Worm (Caenorhabditis elegans) whole organism, L4 larva: ENCODE results near the gene srx-92.
A peak's percentile ranks its signal among the peaks of the same experiment; 100 is the strongest.
"Not testable (repeated sequence)": the region's sequence is repeated elsewhere in the genome, so short reads cannot be mapped to it uniquely, and the experiment has no call there.

Source experiments
- F37D6.2 ChIP-seq: sonication (generic microtip); optimal IDR thresholded peaks from 2 replicates; lab custom pipeline; 2016; ENCODE audit warnings: mild to moderate bottlenecking, missing genetic modification characterization, missing compliant biosample characterization
- T26A8.4 ChIP-seq: fragments of 200-800 bp; sonication (Bioruptor generic); IDR thresholded peaks from 2 replicates; pipeline ENCODE4 v1.3.6; 2022; ENCODE audit warnings: missing genetic modification characterization, missing compliant biosample characterization
- ZK546.5 ChIP-seq, 2 experiments: sonication (generic microtip); optimal IDR thresholded peaks; 2 replicates each; lab custom pipeline; 2017; ENCODE audit warnings: missing biosample characterization in 2 of 2, missing genetic modification characterization in 2 of 2
- aly-2 ChIP-seq: sonication (generic microtip); optimal IDR thresholded peaks from 2 replicates; lab custom pipeline; 2018; ENCODE audit warnings: missing biosample characterization, missing genetic modification characterization
- ceh-32 ChIP-seq: sonication (generic microtip); optimal IDR thresholded peaks from 2 replicates; lab custom pipeline; 2016; ENCODE audit warnings: mild to moderate bottlenecking, missing genetic modification characterization, missing compliant biosample characterization; ENCODE audit not compliant: poor library complexity
- daf-16 ChIP-seq, 3 experiments: sonication (generic microtip); optimal IDR thresholded peaks; 2 replicates each; lab custom pipeline; 2016 to 2017; ENCODE audit warnings: missing genetic modification characterization in 3 of 3, missing genetic modification reagents in 3 of 3, mild to moderate bottlenecking in 2 of 3, missing compliant biosample characterization in 2 of 3, missing biosample characterization in 1 of 3, moderate library complexity in 1 of 3
- dmd-6 ChIP-seq: fragments of 200-800 bp; sonication (Bioruptor generic); IDR thresholded peaks from 2 replicates; pipeline ENCODE4 v1.3.6; 2022; ENCODE audit warnings: missing genetic modification reagents, missing genetic modification characterization, missing compliant biosample characterization
- dmd-8 ChIP-seq: fragments of 200-800 bp; sonication (Bioruptor generic); IDR thresholded peaks from 2 replicates; pipeline ENCODE4 v1.3.6; 2022; ENCODE audit warnings: missing genetic modification characterization, missing compliant biosample characterization
- dpl-1 ChIP-seq: fragments of 150-350 bp; optimal IDR thresholded peaks from 2 replicates; lab custom pipeline; 2014; ENCODE audit warnings: missing biosample characterization, missing genetic modification reagents, missing genetic modification characterization
- dve-1 ChIP-seq: sonication (generic microtip); optimal IDR thresholded peaks from 2 replicates; lab custom pipeline; 2017; ENCODE audit warnings: antibody characterized with exemption, mild to moderate bottlenecking, missing genetic modification characterization, missing compliant biosample characterization; ENCODE audit not compliant: insufficient read depth
- egl-27 ChIP-seq: sonication (generic microtip); optimal IDR thresholded peaks from 3 replicates; lab custom pipeline; 2017; ENCODE audit warnings: missing biosample characterization, missing genetic modification reagents, missing genetic modification characterization
- fos-1 ChIP-seq: fragments of 150-350 bp; optimal IDR thresholded peaks from 2 replicates; lab custom pipeline; 2014; ENCODE audit warnings: missing biosample characterization, missing genetic modification characterization
- gei-8 ChIP-seq: fragments of 200-800 bp; sonication (Bioruptor generic); optimal IDR thresholded peaks from 2 replicates; lab custom pipeline; 2018; ENCODE audit warnings: mild to moderate bottlenecking, missing genetic modification characterization, missing compliant biosample characterization
- hif-1 ChIP-seq, 2 experiments: sonication (generic microtip); optimal IDR thresholded peaks; 2 replicates each; lab custom pipeline; 2016 to 2017; ENCODE audit warnings: missing compliant biosample characterization in 2 of 2, missing genetic modification characterization in 2 of 2, missing genetic modification reagents in 2 of 2, missing genotype in 2 of 2, mild to moderate bottlenecking in 1 of 2
- hlh-11 ChIP-seq: fragments of 200-800 bp; sonication (Bioruptor generic); optimal IDR thresholded peaks from 2 replicates; lab custom pipeline; 2018; ENCODE audit warnings: mild to moderate bottlenecking, missing genetic modification characterization, missing compliant biosample characterization
- lim-7 ChIP-seq: fragments of 200-800 bp; sonication (Bioruptor generic); IDR thresholded peaks from 2 replicates; pipeline ENCODE4 v1.3.6; 2022; ENCODE audit warnings: missing genetic modification characterization, missing compliant biosample characterization
- lin-1 ChIP-seq: fragments of 200-800 bp; sonication (Bioruptor generic); IDR thresholded peaks from 2 replicates; pipeline ENCODE4 v1.3.6; 2022; ENCODE audit warnings: missing genetic modification reagents, missing genetic modification characterization, missing compliant biosample characterization
- lir-3 ChIP-seq: sonication (generic microtip); optimal IDR thresholded peaks from 2 replicates; lab custom pipeline; 2016; ENCODE audit warnings: mild to moderate bottlenecking, missing genetic modification characterization, missing compliant biosample characterization
- madf-9 ChIP-seq: fragments of 200-800 bp; sonication (Bioruptor generic); conservative IDR thresholded peaks from 2 replicates; pipeline ENCODE4 v1.3.6; 2022; ENCODE audit warnings: missing genetic modification reagents, missing genetic modification characterization, missing compliant biosample characterization
- mep-1 ChIP-seq: fragments of 150-350 bp; sonication (generic microtip); optimal IDR thresholded peaks from 3 replicates; lab custom pipeline; 2014; ENCODE audit warnings: missing biosample characterization, missing genetic modification characterization
- nhr-111 ChIP-seq: fragments of 200-800 bp; sonication (Bioruptor generic); optimal IDR thresholded peaks from 2 replicates; lab custom pipeline; 2018; ENCODE audit warnings: mild to moderate bottlenecking, missing genetic modification characterization, missing compliant biosample characterization
- nhr-237 ChIP-seq: sonication (generic microtip); optimal IDR thresholded peaks from 2 replicates; lab custom pipeline; 2017; ENCODE audit warnings: missing biosample characterization, missing genetic modification characterization
- nhr-25 ChIP-seq: sonication (generic microtip); optimal IDR thresholded peaks from 2 replicates; lab custom pipeline; 2017; ENCODE audit warnings: missing genetic modification characterization, mild to moderate bottlenecking, missing compliant biosample characterization, antibody characterized with exemption, moderate library complexity, borderline replicate concordance; ENCODE audit not compliant: insufficient read depth
- nhr-28 ChIP-seq: fragments of 150-350 bp; optimal IDR thresholded peaks from 2 replicates; lab custom pipeline; 2014; ENCODE audit warnings: missing biosample characterization, missing genetic modification characterization
- nhr-48 ChIP-seq: sonication (generic microtip); optimal IDR thresholded peaks from 2 replicates; lab custom pipeline; 2016; ENCODE audit warnings: mild to moderate bottlenecking, missing genetic modification characterization, missing compliant biosample characterization
- nhr-6 ChIP-seq: fragments of 150-350 bp; optimal IDR thresholded peaks from 2 replicates; lab custom pipeline; 2014; ENCODE audit warnings: missing biosample characterization, missing genetic modification characterization
- pha-4 ChIP-seq, 2 experiments: fragments of 150-350 bp in 1 of 2; fragments of 200-800 bp in 1 of 2; sonication (Bioruptor generic) in 1 of 2; IDR thresholded peaks in 1 of 2; optimal IDR thresholded peaks in 1 of 2; 2 replicates each; pipeline versions ENCODE4 v1.3.6 to Lab custom; 2014 to 2022; ENCODE audit warnings: missing genetic modification characterization in 2 of 2, missing genetic modification reagents in 2 of 2, missing biosample characterization in 1 of 2, missing compliant biosample characterization in 1 of 2
- php-3 ChIP-seq: fragments of 200-800 bp; sonication (Bioruptor generic); IDR thresholded peaks from 2 replicates; pipeline ENCODE4 v1.3.6; 2022; ENCODE audit warnings: missing genetic modification reagents, missing genetic modification characterization, missing compliant biosample characterization
- rbr-2 ChIP-seq: sonication (generic microtip); optimal IDR thresholded peaks from 2 replicates; lab custom pipeline; 2016; ENCODE audit warnings: missing genotype, missing genetic modification characterization, missing compliant biosample characterization
- saeg-2 ChIP-seq: fragments of 200-800 bp; sonication (Bioruptor generic); IDR thresholded peaks from 2 replicates; pipeline ENCODE4 v1.3.6; 2022; ENCODE audit warnings: missing genetic modification reagents, missing genetic modification characterization, missing compliant biosample characterization
- skn-1 ChIP-seq: fragments of 150-350 bp; optimal IDR thresholded peaks from 2 replicates; lab custom pipeline; 2014; ENCODE audit warnings: missing biosample characterization, missing genetic modification characterization
- snpc-4 ChIP-seq: fragments of 150-350 bp; optimal IDR thresholded peaks from 2 replicates; lab custom pipeline; 2014; ENCODE audit warnings: missing biosample characterization, missing genetic modification characterization
- tra-1 ChIP-seq: fragments of 200-800 bp; sonication (Bioruptor generic); IDR thresholded peaks from 2 replicates; pipeline ENCODE4 v1.3.6; 2022; ENCODE audit warnings: missing genetic modification reagents, missing genetic modification characterization, missing compliant biosample characterization
- unc-39 ChIP-seq: sonication (generic microtip); optimal IDR thresholded peaks from 2 replicates; lab custom pipeline; 2017; ENCODE audit warnings: missing biosample characterization, missing genetic modification characterization
- unc-62 ChIP-seq, 3 experiments: fragments of 150-350 bp in 1 of 3; sonication (generic microtip); optimal IDR thresholded peaks in 2 of 3; peaks in 1 of 3; 1 replicate in 1 of 3; 2 replicates in 2 of 3; lab custom pipeline; 2014 to 2017; ENCODE audit warnings: missing biosample characterization in 3 of 3, missing genetic modification characterization in 3 of 3, missing genetic modification reagents in 3 of 3, missing genotype in 1 of 3
- zfp-2 ChIP-seq: sonication (generic microtip); optimal IDR thresholded peaks from 2 replicates; lab custom pipeline; 2016; ENCODE audit warnings: mild to moderate bottlenecking, missing genetic modification characterization, missing compliant biosample characterization
- zip-11 ChIP-seq: fragments of 200-800 bp; sonication (Bioruptor generic); IDR thresholded peaks from 2 replicates; pipeline ENCODE4 v1.3.6; 2022; ENCODE audit warnings: missing genetic modification characterization, missing compliant biosample characterization
- zip-2 ChIP-seq: fragments of 150-350 bp; optimal IDR thresholded peaks from 2 replicates; lab custom pipeline; 2014; ENCODE audit warnings: missing biosample characterization, missing genetic modification characterization

Gene srx-92

DNA sequence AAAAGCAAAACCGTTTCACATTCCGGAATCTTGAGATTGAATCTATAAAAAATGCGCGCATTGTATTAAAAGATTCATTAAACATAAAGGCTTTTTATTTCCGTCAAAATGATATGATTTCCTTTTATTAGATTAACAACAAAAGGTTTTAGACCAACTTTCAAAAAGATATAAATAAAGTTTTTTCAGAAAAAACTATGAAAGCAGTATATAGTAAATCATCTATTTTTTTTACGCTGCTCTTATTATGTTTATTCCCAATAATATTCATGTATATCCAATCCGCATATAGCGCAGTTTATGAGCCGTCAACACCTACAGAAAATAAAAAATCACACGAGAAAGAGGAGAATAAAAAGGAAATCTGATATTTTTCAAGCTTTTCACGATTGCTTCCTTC lies 20.7 kb downstream of the srx-92 start, which contains the start of gene F07G11.2:
F07G11.2 (plus strand) TSS at position 301 of the 400 bp plus-strand sequence.
- TF ChIP-seq zip-11 (GFP tag; lab: Robert Waterston, UW); tra-1 (GFP tag; lab: Robert Waterston, UW); dve-1 (tag; lab: Kevin White, UChicago): not testable (repeated sequence)

DNA sequence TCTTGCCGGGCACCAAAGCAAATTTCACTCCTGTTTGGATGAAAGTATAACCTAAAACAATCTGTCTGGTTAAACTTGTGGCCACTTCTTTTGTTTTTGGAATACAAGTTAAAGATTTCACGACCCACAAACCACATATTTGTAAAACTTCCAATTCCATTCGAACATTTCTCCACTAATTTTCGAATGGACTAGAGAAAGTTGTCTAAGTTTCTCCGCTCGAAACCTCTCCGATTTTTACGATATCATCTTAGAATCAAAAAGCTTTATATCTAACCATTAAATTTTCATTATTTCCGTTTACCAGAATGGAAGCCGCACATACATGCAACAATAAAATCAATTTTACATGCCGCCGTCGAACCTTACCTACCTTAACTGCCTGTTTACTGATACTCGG lies 26.7 kb downstream of the srx-92 start, which contains the start of gene F07G11.3:
F07G11.3 (plus strand) TSS at position 301 of the 400 bp plus-strand sequence.
- TF ChIP-seq unc-62 (GFP tag; optimal IDR thresholded peaks at IDR 0.05 in 1 of 2; lab: Kevin White, UChicago) (peak in 1 of 2 experiments; percentile 55), unc-62 (tag; optimal IDR thresholded peaks at IDR 0.05; lab: Kevin White, UChicago) (no peak), dmd-8 (GFP tag; lab: Robert Waterston, UW) (no peak), T26A8.4 (no peak)

DNA sequence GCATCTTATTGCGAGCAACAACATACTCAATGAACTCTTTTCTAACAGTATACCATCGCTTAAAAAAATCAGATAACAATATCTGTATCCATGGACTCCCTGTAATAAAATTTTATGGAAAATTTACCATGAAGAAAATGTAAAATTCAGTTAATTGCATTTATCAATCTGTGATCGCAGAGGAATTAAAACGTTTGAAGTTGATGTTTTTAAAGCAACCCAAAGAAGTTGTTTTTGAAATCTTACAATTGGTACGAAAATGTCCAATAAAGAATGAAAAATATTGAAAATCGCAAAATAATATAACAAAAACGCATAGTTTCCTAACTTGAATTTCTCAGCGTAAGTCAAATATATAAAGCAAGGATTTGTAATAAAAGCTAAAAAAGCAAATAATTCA lies 27.9 kb downstream of the srx-92 start, which contains the start of gene srj-32:
srj-32 (minus strand) TSS at position 101 of the 400 bp plus-strand sequence.
- TF ChIP-seq mep-1 (tag; lab: Kevin White, UChicago) = no peak
- no peak for TF ChIP-seq zfp-2
- TF ChIP-seq F37D6.2 (tag; lab: Kevin White, UChicago) = no peak
- no peak for TF ChIP-seq fos-1 (tag; lab: Kevin White, UChicago)
- no peak for TF ChIP-seq zip-2
- no peak for TF ChIP-seq dmd-8 (GFP tag; lab: Robert Waterston, UW)
- TF ChIP-seq madf-9 (GFP tag; lab: Robert Waterston, UW) = no peak
- TF ChIP-seq egl-27 = no peak
- no peak for TF ChIP-seq aly-2 (tag; lab: Kevin White, UChicago)
- no peak for TF ChIP-seq lin-1 (GFP tag; lab: Robert Waterston, UW)
- no peak for TF ChIP-seq nhr-237 (tag; lab: Kevin White, UChicago)
- no peak for TF ChIP-seq gei-8 (GFP tag; lab: Kevin White, UChicago)
- no peak for TF ChIP-seq ZK546.5 (tag; optimal IDR thresholded peaks at IDR 0.05; lab: Kevin White, UChicago)
- no peak for TF ChIP-seq skn-1 (tag; lab: Kevin White, UChicago)
- TF ChIP-seq dpl-1 (GFP tag; lab: Kevin White, UChicago) = no peak
- TF ChIP-seq nhr-111 (GFP tag; lab: Kevin White, UChicago) = no peak
- no peak for TF ChIP-seq saeg-2
- no peak for TF ChIP-seq rbr-2 (tag; lab: Kevin White, UChicago)

DNA sequence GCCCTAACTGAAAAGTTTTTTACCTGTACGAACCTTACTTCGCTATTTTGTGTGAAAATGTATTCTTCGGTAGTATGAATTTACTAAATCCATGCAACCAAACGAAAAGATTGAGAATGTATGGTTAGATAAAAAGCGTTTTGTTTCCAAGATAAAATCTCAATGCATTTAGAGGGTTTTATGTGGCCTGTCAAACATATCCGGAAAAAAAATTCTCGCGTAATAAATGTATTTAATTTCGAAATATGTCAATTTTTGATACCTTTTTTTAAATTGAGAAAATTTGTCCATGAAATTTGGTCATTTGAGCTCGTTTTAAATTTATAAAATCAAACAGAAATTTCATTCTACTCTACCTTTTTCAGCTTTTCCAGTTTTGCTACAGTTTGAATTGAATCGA lies 29.9 kb downstream of the srx-92 start, which contains the start of gene F07G11.4:
F07G11.4 (minus strand) TSS at position 101 of the 400 bp plus-strand sequence.
- TF ChIP-seq dve-1 (tag; lab: Kevin White, UChicago) = no peak
- TF ChIP-seq pha-4 (GFP tag; IDR thresholded peaks at IDR 0.05; lab: Robert Waterston, UW) = no peak
- TF ChIP-seq pha-4 (tag; optimal IDR thresholded peaks at IDR 0.05; lab: Kevin White, UChicago) = no peak
- TF ChIP-seq aly-2 (tag; lab: Kevin White, UChicago) = no peak
- TF ChIP-seq lim-7 (GFP tag; lab: Robert Waterston, UW) = no peak
- no peak for TF ChIP-seq hlh-11 (tag; lab: Kevin White, UChicago)
- TF ChIP-seq snpc-4 = no peak
- no peak for TF ChIP-seq lir-3
- TF ChIP-seq php-3 (GFP tag; lab: Robert Waterston, UW) = no peak
- TF ChIP-seq ceh-32 = no peak
- TF ChIP-seq hif-1 (tag; optimal IDR thresholded peaks at IDR 0.05; lab: Kevin White, UChicago) = no peak
- TF ChIP-seq nhr-28 (tag; lab: Kevin White, UChicago) = no peak
- TF ChIP-seq nhr-25 (tag; lab: Kevin White, UChicago) = no peak
- no peak for TF ChIP-seq zfp-2
- TF ChIP-seq nhr-48 = no peak
- TF ChIP-seq dmd-6 (GFP tag; lab: Robert Waterston, UW) = no peak
- TF ChIP-seq nhr-237 (tag; lab: Kevin White, UChicago) = no peak
- no peak for TF ChIP-seq daf-16 (GFP tag; optimal IDR thresholded peaks at IDR 0.05; lab: Kevin White, UChicago)
- no peak for TF ChIP-seq daf-16 (tag; optimal IDR thresholded peaks at IDR 0.05; lab: Kevin White, UChicago)
- no peak for TF ChIP-seq unc-39 (tag; lab: Kevin White, UChicago)
- no peak for TF ChIP-seq nhr-6
- TF ChIP-seq, all 104 proteins: peak for 0
